Fruit fly (Drosophila melanogaster) whole organism, embryonic: ENCODE data around the gene Dmtn.

Source experiments
- Aef1 ChIP-seq: fragments of 200-800 bp; sonication (Bioruptor generic); IDR thresholded peaks from 3 replicates; pipeline ENCODE4 v1.3.6; 2022; ENCODE audit warnings: missing biosample characterization, missing genetic modification characterization
- Bdp1 ChIP-seq: fragments of 200-800 bp; sonication (Bioruptor generic); optimal IDR thresholded peaks from 3 replicates; lab custom pipeline; 2016; ENCODE audit warnings: missing biosample characterization, missing genetic modification characterization
- CG10462 ChIP-seq: fragments of 200-800 bp; sonication (Bioruptor generic); optimal IDR thresholded peaks from 2 replicates; lab custom pipeline; 2016; ENCODE audit warnings: missing biosample characterization, missing genetic modification characterization
- CG13624 ChIP-seq: fragments of 200-800 bp; sonication (Bioruptor generic); optimal IDR thresholded peaks from 2 replicates; lab custom pipeline; 2016; ENCODE audit warnings: missing biosample characterization, missing genetic modification characterization
- CG13894 ChIP-seq: fragments of 200-800 bp; sonication (Bioruptor generic); optimal IDR thresholded peaks from 3 replicates; lab custom pipeline; 2018; ENCODE audit warnings: missing biosample characterization, mild to moderate bottlenecking, missing genetic modification characterization, moderate library complexity
- CG15479 ChIP-seq: fragments of 200-800 bp; sonication (Bioruptor generic); optimal IDR thresholded peaks from 3 replicates; lab custom pipeline; 2019; ENCODE audit warnings: missing biosample characterization, mild to moderate bottlenecking, missing genetic modification characterization, moderate library complexity
- CG16815 ChIP-seq: fragments of 200-800 bp; sonication (Bioruptor generic); optimal IDR thresholded peaks from 3 replicates; lab custom pipeline; 2017; ENCODE audit warnings: missing biosample characterization, mild to moderate bottlenecking, missing genetic modification characterization
- CG17328 ChIP-seq: fragments of 200-800 bp; sonication (Bioruptor generic); IDR thresholded peaks from 2 replicates; pipeline ENCODE4 v1.3.6; 2022; ENCODE audit warnings: missing biosample characterization, missing genetic modification characterization
- CG17385 ChIP-seq: fragments of 200-800 bp; sonication (Bioruptor generic); optimal IDR thresholded peaks from 3 replicates; lab custom pipeline; 2018; ENCODE audit warnings: missing biosample characterization, mild to moderate bottlenecking, missing genetic modification characterization
- CG18619 ChIP-seq: fragments of 200-800 bp; sonication (Bioruptor generic); optimal IDR thresholded peaks from 3 replicates; lab custom pipeline; 2017; ENCODE audit warnings: missing biosample characterization, mild to moderate bottlenecking, missing genetic modification characterization
- CG2678 ChIP-seq: fragments of 200-800 bp; sonication (Bioruptor generic); optimal IDR thresholded peaks from 3 replicates; lab custom pipeline; 2019; ENCODE audit warnings: missing biosample characterization, mild to moderate bottlenecking, missing genetic modification characterization, moderate library complexity
- CG30431 ChIP-seq: fragments of 200-800 bp; sonication (Bioruptor generic); optimal IDR thresholded peaks from 2 replicates; lab custom pipeline; 2017; ENCODE audit warnings: missing biosample characterization, missing genetic modification characterization
- CG32772 ChIP-seq: fragments of 200-800 bp; sonication (Bioruptor generic); IDR thresholded peaks from 2 replicates; pipeline ENCODE4 v1.3.6; 2022; ENCODE audit warnings: missing biosample characterization, missing genetic modification characterization
- CG3726 ChIP-seq: fragments of 200-800 bp; sonication (Bioruptor generic); IDR thresholded peaks from 3 replicates; pipeline ENCODE4, ENCODE4 v1.3.6; 2022; ENCODE audit warnings: missing biosample characterization, missing genetic modification characterization
- CG3838 ChIP-seq: fragments of 200-800 bp; sonication (Bioruptor generic); optimal IDR thresholded peaks from 3 replicates; lab custom pipeline; 2016; ENCODE audit warnings: missing biosample characterization, missing genetic modification characterization
- CG5953 ChIP-seq: fragments of 200-800 bp; sonication (Bioruptor generic); IDR thresholded peaks from 2 replicates; pipeline ENCODE4 v1.3.6; 2022; ENCODE audit warnings: missing biosample characterization, missing genetic modification characterization
- CG6254 ChIP-seq: fragments of 200-800 bp; sonication (Bioruptor generic); optimal IDR thresholded peaks from 3 replicates; lab custom pipeline; 2017; ENCODE audit warnings: mild to moderate bottlenecking, missing biosample characterization, missing genetic modification reagents, missing genetic modification characterization
- CG7372 ChIP-seq: fragments of 200-800 bp; sonication (Bioruptor generic); IDR thresholded peaks from 2 replicates; pipeline ENCODE4 v1.3.6; 2022; ENCODE audit warnings: missing biosample characterization, missing genetic modification characterization
- CG9876 ChIP-seq: fragments of 200-800 bp; sonication (Bioruptor generic); optimal IDR thresholded peaks from 2 replicates; lab custom pipeline; 2016; ENCODE audit warnings: missing biosample characterization, missing genetic modification characterization
- Dip2 ChIP-seq: fragments of 200-800 bp; sonication (Bioruptor generic); IDR thresholded peaks from 2 replicates; pipeline ENCODE4 v1.3.6; 2022; ENCODE audit warnings: missing biosample characterization, missing genetic modification characterization
- Doc3 ChIP-seq: fragments of 200-800 bp; sonication (Bioruptor generic); IDR thresholded peaks from 3 replicates; pipeline ENCODE4 v1.3.6; 2022; ENCODE audit warnings: missing biosample characterization, missing genetic modification characterization; ENCODE audit not compliant: partially characterized antibody
- Dp ChIP-seq: fragments of 200-800 bp; sonication (Bioruptor generic); optimal IDR thresholded peaks from 2 replicates; lab custom pipeline; 2018; ENCODE audit warnings: missing biosample characterization, mild to moderate bottlenecking, missing genetic modification characterization, moderate library complexity
- Eip74EF ChIP-seq, 2 experiments: fragments of 200-800 bp in 1 of 2; fragments of >200 bp in 1 of 2; sonication (Bioruptor generic) in 1 of 2; optimal IDR thresholded peaks; 2 replicates each; lab custom pipeline; 2017 to 2019; ENCODE audit warnings: missing biosample characterization in 2 of 2, missing genetic modification characterization in 2 of 2, mild to moderate bottlenecking in 1 of 2, moderate library complexity in 1 of 2
- Hey ChIP-seq: fragments of 200-800 bp; sonication (Bioruptor generic); optimal IDR thresholded peaks from 3 replicates; lab custom pipeline; 2018; ENCODE audit warnings: missing biosample characterization, mild to moderate bottlenecking, missing genetic modification characterization
- HmgZ ChIP-seq: fragments of 200-800 bp; sonication (Bioruptor generic); optimal IDR thresholded peaks from 2 replicates; lab custom pipeline; 2018; ENCODE audit warnings: missing biosample characterization, mild to moderate bottlenecking, missing genetic modification characterization
- Hmr ChIP-seq: fragments of 200-800 bp; sonication (Bioruptor generic); optimal IDR thresholded peaks from 3 replicates; lab custom pipeline; 2017; ENCODE audit warnings: mild to moderate bottlenecking, missing biosample characterization, missing genetic modification reagents, missing genetic modification characterization
- NC2α ChIP-seq: fragments of 200-800 bp; sonication (Bioruptor generic); optimal IDR thresholded peaks from 2 replicates; lab custom pipeline; 2016; ENCODE audit warnings: missing biosample characterization, missing genetic modification characterization
- Optix ChIP-seq: fragments of 200-800 bp; sonication (Bioruptor generic); IDR thresholded peaks from 3 replicates; pipeline ENCODE4 v1.3.6; 2022; ENCODE audit warnings: missing biosample characterization, missing genetic modification characterization
- Sin3A ChIP-seq: fragments of >200 bp; optimal IDR thresholded peaks from 2 replicates; lab custom pipeline; 2018
- Six4 ChIP-seq: fragments of 200-800 bp; sonication (Bioruptor generic); optimal IDR thresholded peaks from 2 replicates; lab custom pipeline; 2016; ENCODE audit warnings: missing biosample characterization, missing genetic modification characterization
- al ChIP-seq: fragments of 200-800 bp; sonication (Bioruptor generic); IDR thresholded peaks from 2 replicates; pipeline ENCODE4 v1.3.6; 2022; ENCODE audit warnings: missing biosample characterization, missing genetic modification characterization
- ara ChIP-seq: fragments of 200-800 bp; sonication (Bioruptor generic); IDR thresholded peaks from 2 replicates; pipeline ENCODE4 v1.3.6; 2022; ENCODE audit warnings: missing biosample characterization, missing genetic modification characterization
- btn ChIP-seq: fragments of 200-800 bp; sonication (Bioruptor generic); optimal IDR thresholded peaks from 2 replicates; lab custom pipeline; 2016; ENCODE audit warnings: missing biosample characterization, missing genetic modification characterization
- cad ChIP-seq: fragments of >200 bp; optimal IDR thresholded peaks from 2 replicates; lab custom pipeline; 2017; ENCODE audit warnings: missing biosample characterization, missing genetic modification characterization
- corto ChIP-seq: fragments of 200-800 bp; sonication (Bioruptor generic); optimal IDR thresholded peaks from 2 replicates; lab custom pipeline; 2016; ENCODE audit warnings: missing biosample characterization, mild to moderate bottlenecking, missing genetic modification characterization, moderate library complexity
- dati ChIP-seq: fragments of 200-800 bp; sonication (Bioruptor generic); IDR thresholded peaks from 2 replicates; pipeline ENCODE4 v1.3.6; 2022; ENCODE audit warnings: missing biosample characterization, missing genetic modification characterization
- dpn ChIP-seq, 2 experiments: fragments of 200-800 bp; sonication (Bioruptor generic); optimal IDR thresholded peaks; 3 replicates each; lab custom pipeline; 2016; ENCODE audit warnings: missing biosample characterization in 2 of 2, missing genetic modification characterization in 2 of 2
- fru ChIP-seq: fragments of >200 bp; optimal IDR thresholded peaks from 2 replicates; lab custom pipeline; 2017
- grau ChIP-seq: fragments of 200-800 bp; optimal IDR thresholded peaks from 3 replicates; lab custom pipeline; 2019; ENCODE audit warnings: missing biosample characterization, mild to moderate bottlenecking, missing genetic modification characterization, moderate library complexity
- h ChIP-seq: fragments of >200 bp; optimal IDR thresholded peaks from 2 replicates; lab custom pipeline; 2017
- insv ChIP-seq, 2 experiments: fragments of 200-800 bp; sonication (Bioruptor generic); optimal IDR thresholded peaks; 3 replicates each; lab custom pipeline; 2016 to 2018; ENCODE audit warnings: missing biosample characterization in 2 of 2, missing genetic modification characterization in 2 of 2
- knrl ChIP-seq: fragments of 200-800 bp; sonication (Bioruptor generic); IDR thresholded peaks from 3 replicates; pipeline ENCODE4 v1.3.6; 2022; ENCODE audit warnings: missing biosample characterization, missing genetic modification characterization; ENCODE audit not compliant: partially characterized antibody
- lov ChIP-seq, 2 experiments: fragments of 200-800 bp in 1 of 2; fragments of >200 bp in 1 of 2; sonication (Bioruptor generic) in 1 of 2; IDR thresholded peaks in 1 of 2; optimal IDR thresholded peaks in 1 of 2; 2 replicates in 1 of 2; 3 replicates in 1 of 2; pipeline versions ENCODE4 v1.3.6 to Lab custom; 2017 to 2022; ENCODE audit warnings: missing biosample characterization in 1 of 2, missing genetic modification characterization in 1 of 2
- pzg ChIP-seq: fragments of 200-800 bp; sonication (Bioruptor generic); optimal IDR thresholded peaks from 3 replicates; lab custom pipeline; 2018; ENCODE audit warnings: missing biosample characterization, mild to moderate bottlenecking, missing genetic modification characterization, moderate library complexity
- sens ChIP-seq: fragments of 200-800 bp; sonication (Bioruptor generic); peaks from one replicate; lab custom pipeline; 2016; ENCODE audit warnings: missing biosample characterization, missing genetic modification characterization
- seq ChIP-seq: fragments of 200-800 bp; sonication (Bioruptor generic); IDR thresholded peaks from 2 replicates; pipeline ENCODE4 v1.3.6; 2022; ENCODE audit warnings: missing biosample characterization, missing genetic modification characterization
- slou ChIP-seq: fragments of 200-800 bp; sonication (Bioruptor generic); optimal IDR thresholded peaks from 3 replicates; lab custom pipeline; 2016; ENCODE audit warnings: missing biosample characterization, missing genetic modification characterization
- sqz ChIP-seq: fragments of 200-800 bp; sonication (Bioruptor generic); optimal IDR thresholded peaks from 3 replicates; lab custom pipeline; 2018; ENCODE audit warnings: missing biosample characterization, mild to moderate bottlenecking, missing genetic modification characterization
- wek ChIP-seq: fragments of 200-800 bp; sonication (Bioruptor generic); optimal IDR thresholded peaks from 3 replicates; lab custom pipeline; 2018; ENCODE audit warnings: missing biosample characterization, mild to moderate bottlenecking, missing genetic modification characterization, moderate library complexity
- zfh1 ChIP-seq: fragments of 200-800 bp; sonication (Bioruptor generic); IDR thresholded peaks from 3 replicates; pipeline ENCODE4 v1.3.6; 2022; ENCODE audit warnings: missing biosample characterization, missing genetic modification characterization
- zfh2 ChIP-seq: fragments of 200-800 bp; sonication (Bioruptor generic); optimal IDR thresholded peaks from 2 replicates; lab custom pipeline; 2016; ENCODE audit warnings: missing biosample characterization, missing genetic modification characterization

Dmtn gene

DNA sequence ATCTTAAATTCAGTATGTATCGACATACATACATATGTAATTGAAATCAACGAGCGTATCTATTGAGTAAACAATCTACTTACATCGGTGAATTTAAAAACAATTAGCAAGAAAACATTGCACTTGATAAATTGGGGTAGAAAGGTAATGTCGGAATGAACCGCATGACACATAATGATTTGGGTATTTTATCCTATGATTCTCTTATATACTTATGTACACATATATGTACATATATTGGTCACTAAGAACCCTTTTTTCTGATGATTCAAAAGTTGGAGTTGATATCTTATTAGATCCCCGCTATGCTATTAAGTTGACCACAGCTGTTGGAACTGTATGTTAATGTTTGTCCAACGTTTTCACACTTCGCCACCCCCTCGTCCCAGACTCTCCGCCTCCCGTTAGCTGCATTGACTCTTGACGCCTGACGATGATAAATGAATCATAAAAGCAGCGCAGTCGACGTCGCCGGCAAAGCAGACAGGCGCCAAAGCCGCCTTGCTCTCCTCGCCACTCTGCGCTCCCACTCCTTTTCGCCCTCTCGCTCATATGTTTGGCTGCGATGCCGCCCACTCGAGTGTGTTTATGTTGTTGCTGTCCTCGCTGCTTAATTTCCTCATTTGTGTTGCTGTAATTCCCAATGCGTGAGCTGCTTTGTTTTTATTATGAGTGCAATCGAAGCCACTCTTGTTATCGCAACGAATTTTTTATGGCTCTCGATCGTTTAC lies 52.6 kb downstream of the Dmtn start (continued):
- TF ChIP-seq CG3726 (GFP tag; lab: Robert Waterston, UW) (no peak), Optix (no peak), CG13624 (GFP tag; lab: Kevin White, UChicago) (no peak), ara (GFP tag; lab: Robert Waterston, UW) (no peak), dati (GFP tag; lab: Robert Waterston, UW) (no peak), seq (no peak), CG6254 (GFP tag; lab: Kevin White, UChicago) (no peak), CG17385 (GFP tag; lab: Kevin White, UChicago) (peak; percentile 7), CG9876 (GFP tag; lab: Kevin White, UChicago) (no peak), CG18619 (peak; percentile 41), CG2678 (tag; lab: Kevin White, UChicago) (peak; percentile 65), CG13894 (tag; lab: Kevin White, UChicago) (no peak), Bdp1 (GFP tag; lab: Kevin White, UChicago) (no peak), HmgZ (tag; lab: Kevin White, UChicago) (no peak), Hmr (no peak), Six4 (GFP tag; lab: Kevin White, UChicago) (no peak), CG7372 (GFP tag; lab: Robert Waterston, UW) (no peak), lov (optimal IDR thresholded peaks at IDR 0.05; lab: Kevin White, UChicago) (no peak), lov (GFP tag; IDR thresholded peaks at IDR 0.05; lab: Robert Waterston, UW) (no peak), btn (GFP tag; lab: Kevin White, UChicago) (no peak), zfh1 (GFP tag; lab: Robert Waterston, UW) (0 out of 3 replicates have a peak, but pooled peaks have one; percentile 44), Hey (no peak), CG17328 (GFP tag; lab: Robert Waterston, UW) (no peak), knrl (GFP tag; lab: Robert Waterston, UW) (no peak), CG10462 (GFP tag; lab: Kevin White, UChicago) (no peak), al (GFP tag; lab: Robert Waterston, UW) (no peak), Sin3A (lab: Kevin White, UChicago) (no peak), wek (no peak), Dip2 (GFP tag; lab: Robert Waterston, UW) (no peak), insv (GFP tag; optimal IDR thresholded peaks at IDR 0.05; lab: Kevin White, UChicago) (no peak), Aef1 (GFP tag; lab: Robert Waterston, UW) (no peak), CG5953 (GFP tag; lab: Robert Waterston, UW) (no peak), CG30431 (GFP tag; lab: Kevin White, UChicago) (no peak), fru (lab: Kevin White, UChicago) (no peak), NC2α (GFP tag; lab: Kevin White, UChicago) (no peak), dpn (GFP tag; optimal IDR thresholded peaks at IDR 0.05; lab: Kevin White, UChicago) (peak in 1 of 2 experiments; percentile 37), sqz (no peak), sens (GFP tag; lab: Kevin White, UChicago) (peak; percentile 82), grau (tag; lab: Kevin White, UChicago) (peak; percentile 46), cad (GFP tag; lab: Kevin White, UChicago) (no peak), h (lab: Kevin White, UChicago) (no peak), corto (GFP tag; lab: Kevin White, UChicago) (no peak), Eip74EF (GFP tag; optimal IDR thresholded peaks at IDR 0.05; lab: Kevin White, UChicago) (no peak), Dp (GFP tag; lab: Kevin White, UChicago) (no peak), CG16815 (GFP tag; lab: Kevin White, UChicago) (peak; percentile 32), CG32772 (GFP tag; lab: Robert Waterston, UW) (no peak), CG3838 (GFP tag; lab: Kevin White, UChicago) (no peak), zfh2 (GFP tag; lab: Kevin White, UChicago) (no peak), Doc3 (GFP tag; lab: Robert Waterston, UW) (no peak), CG15479 (GFP tag; lab: Kevin White, UChicago) (no peak), slou (GFP tag; lab: Kevin White, UChicago) (no peak), pzg (no peak)
